Fruit fly (Drosophila melanogaster) whole organism, embryonic: ENCODE data around the gene UbcE2M.

Experiments
- Abd-B ChIP-seq: fragments of 200-800 bp; sonication (Bioruptor generic); optimal IDR thresholded peaks from 2 replicates; lab custom pipeline; 2018; ENCODE audit warnings: missing biosample characterization, mild to moderate bottlenecking, missing genetic modification characterization, moderate library complexity
- CG10147 ChIP-seq: fragments of 200-800 bp; sonication (Bioruptor generic); optimal IDR thresholded peaks from 2 replicates; lab custom pipeline; 2019; ENCODE audit warnings: missing biosample characterization, mild to moderate bottlenecking, missing genetic modification characterization, moderate library complexity
- CG10321 ChIP-seq: fragments of 200-800 bp; sonication (Bioruptor generic); IDR thresholded peaks from 2 replicates; pipeline ENCODE4 v1.3.6; 2022; ENCODE audit warnings: missing biosample characterization, missing genetic modification characterization
- CG10654 ChIP-seq: fragments of 200-800 bp; sonication (Bioruptor generic); optimal IDR thresholded peaks from 2 replicates; lab custom pipeline; 2016; ENCODE audit warnings: missing biosample characterization, missing genetic modification characterization
- CG10979 ChIP-seq: fragments of 200-800 bp; sonication (Bioruptor generic); optimal IDR thresholded peaks from 2 replicates; lab custom pipeline; 2018; ENCODE audit warnings: missing biosample characterization, mild to moderate bottlenecking, missing genetic modification characterization, moderate library complexity
- CG11456 ChIP-seq: fragments of 200-800 bp; sonication (Bioruptor generic); IDR thresholded peaks from 3 replicates; pipeline ENCODE4 v1.3.6; 2022; ENCODE audit warnings: missing biosample characterization, missing genetic modification characterization
- CG12219 ChIP-seq: fragments of 200-800 bp; sonication (Bioruptor generic); optimal IDR thresholded peaks from 3 replicates; lab custom pipeline; 2018; ENCODE audit warnings: missing biosample characterization, mild to moderate bottlenecking, missing genetic modification characterization
- CG13287 ChIP-seq: fragments of 200-800 bp; sonication (Bioruptor generic); IDR thresholded peaks from 2 replicates; pipeline ENCODE4 v1.3.6; 2022; ENCODE audit warnings: missing biosample characterization, missing genetic modification characterization; ENCODE audit not compliant: partially characterized antibody
- CG13424 ChIP-seq: fragments of 200-800 bp; sonication (Bioruptor generic); optimal IDR thresholded peaks from 2 replicates; lab custom pipeline; 2019; ENCODE audit warnings: missing biosample characterization, mild to moderate bottlenecking, missing genetic modification characterization, moderate library complexity
- CG1602 ChIP-seq: fragments of 200-800 bp; sonication (Bioruptor generic); optimal IDR thresholded peaks from 3 replicates; lab custom pipeline; 2016; ENCODE audit warnings: missing biosample characterization, missing genetic modification characterization
- CG17186 ChIP-seq: fragments of 200-800 bp; sonication (Bioruptor generic); optimal IDR thresholded peaks from 3 replicates; lab custom pipeline; 2017; ENCODE audit warnings: missing biosample characterization, missing genetic modification reagents, missing genetic modification characterization
- CG17385 ChIP-seq: fragments of 200-800 bp; sonication (Bioruptor generic); optimal IDR thresholded peaks from 3 replicates; lab custom pipeline; 2018; ENCODE audit warnings: missing biosample characterization, mild to moderate bottlenecking, missing genetic modification characterization
- CG18011 ChIP-seq: fragments of 200-800 bp; sonication (Bioruptor generic); optimal IDR thresholded peaks from 2 replicates; lab custom pipeline; 2017; ENCODE audit warnings: missing biosample characterization, missing genetic modification characterization, mild to moderate bottlenecking, moderate library complexity, missing genotype
- CG30431 ChIP-seq: fragments of 200-800 bp; sonication (Bioruptor generic); optimal IDR thresholded peaks from 2 replicates; lab custom pipeline; 2017; ENCODE audit warnings: missing biosample characterization, missing genetic modification characterization
- CG31365 ChIP-seq: fragments of 200-800 bp; sonication (Bioruptor generic); optimal IDR thresholded peaks from 2 replicates; lab custom pipeline; 2018; ENCODE audit warnings: missing biosample characterization, mild to moderate bottlenecking, missing genetic modification characterization
- CG34224 ChIP-seq: fragments of 200-800 bp; sonication (Bioruptor generic); IDR thresholded peaks from 3 replicates; pipeline ENCODE4 v1.3.6; 2022; ENCODE audit warnings: missing biosample characterization, missing genetic modification characterization; ENCODE audit not compliant: partially characterized antibody
- CG3847 ChIP-seq: fragments of 200-800 bp; sonication (Bioruptor generic); IDR thresholded peaks from 2 replicates; pipeline ENCODE4 v1.3.6; 2022; ENCODE audit warnings: missing biosample characterization, missing genetic modification characterization
- CG3995 ChIP-seq: fragments of 200-800 bp; sonication (Bioruptor generic); optimal IDR thresholded peaks from 3 replicates; lab custom pipeline; 2016; ENCODE audit warnings: missing biosample characterization, missing genetic modification characterization
- CG7786 ChIP-seq: fragments of 200-800 bp; sonication (Bioruptor generic); optimal IDR thresholded peaks from 2 replicates; lab custom pipeline; 2016; ENCODE audit warnings: missing biosample characterization, missing genetic modification characterization
- CoRest ChIP-seq: fragments of 200-800 bp; sonication (Bioruptor generic); optimal IDR thresholded peaks from 3 replicates; lab custom pipeline; 2018; ENCODE audit warnings: missing biosample characterization, mild to moderate bottlenecking, missing genetic modification characterization, moderate library complexity
- D19A ChIP-seq: fragments of 200-800 bp; optimal IDR thresholded peaks from 3 replicates; lab custom pipeline; 2019; ENCODE audit warnings: missing biosample characterization, mild to moderate bottlenecking, missing genetic modification characterization, moderate library complexity
- Dad ChIP-seq: fragments of 200-800 bp; sonication (Bioruptor generic); optimal IDR thresholded peaks from 3 replicates; lab custom pipeline; 2016; ENCODE audit warnings: missing biosample characterization, missing genetic modification characterization
- Deaf1 ChIP-seq: fragments of 200-800 bp; optimal IDR thresholded peaks from 3 replicates; lab custom pipeline; 2019; ENCODE audit warnings: missing biosample characterization, mild to moderate bottlenecking, missing genetic modification characterization, moderate library complexity
- Dp ChIP-seq: fragments of 200-800 bp; sonication (Bioruptor generic); optimal IDR thresholded peaks from 2 replicates; lab custom pipeline; 2018; ENCODE audit warnings: missing biosample characterization, mild to moderate bottlenecking, missing genetic modification characterization, moderate library complexity
- ERR ChIP-seq: fragments of 200-800 bp; sonication (Bioruptor generic); optimal IDR thresholded peaks from 2 replicates; lab custom pipeline; 2016; ENCODE audit warnings: missing biosample characterization, missing genetic modification characterization
- Ets65A ChIP-seq: fragments of 200-800 bp; sonication (Bioruptor generic); peaks from one replicate; lab custom pipeline; 2016; ENCODE audit warnings: missing biosample characterization, missing genetic modification characterization
- Ets97D ChIP-seq: fragments of 200-800 bp; sonication (Bioruptor generic); optimal IDR thresholded peaks from 3 replicates; lab custom pipeline; 2016; ENCODE audit warnings: missing biosample characterization, missing genetic modification characterization
- Gsc ChIP-seq: fragments of 200-800 bp; sonication (Bioruptor generic); IDR thresholded peaks from 2 replicates; pipeline ENCODE4 v1.3.6; 2022; ENCODE audit warnings: missing biosample characterization, missing genetic modification characterization
- HmgD ChIP-seq: fragments of 200-800 bp; sonication (Bioruptor generic); optimal IDR thresholded peaks from 3 replicates; lab custom pipeline; 2016; ENCODE audit warnings: missing biosample characterization, missing genetic modification characterization
- Med ChIP-seq: fragments of 200-800 bp; sonication (Bioruptor generic); peaks from one replicate; lab custom pipeline; 2016; ENCODE audit warnings: missing biosample characterization, missing genetic modification characterization, mild to moderate bottlenecking, inconsistent platforms, moderate library complexity
- Myb ChIP-seq: fragments of 200-800 bp; sonication (Bioruptor generic); optimal IDR thresholded peaks from 2 replicates; lab custom pipeline; 2016; ENCODE audit warnings: missing biosample characterization, missing genetic modification characterization
- NK7.1 ChIP-seq: fragments of 200-800 bp; sonication (Bioruptor generic); optimal IDR thresholded peaks from 3 replicates; lab custom pipeline; 2016; ENCODE audit warnings: missing biosample characterization, missing genetic modification characterization
- Nf-YC ChIP-seq: fragments of 200-800 bp; optimal IDR thresholded peaks from 3 replicates; lab custom pipeline; 2019; ENCODE audit warnings: missing biosample characterization, mild to moderate bottlenecking, missing genetic modification characterization, moderate library complexity
- Sry-β ChIP-seq: fragments of 200-800 bp; sonication (Bioruptor generic); optimal IDR thresholded peaks from 2 replicates; lab custom pipeline; 2018; ENCODE audit warnings: missing biosample characterization, mild to moderate bottlenecking, missing genetic modification characterization, moderate library complexity
- amos ChIP-seq: fragments of 200-800 bp; sonication (Bioruptor generic); IDR thresholded peaks from 2 replicates; pipeline ENCODE4 v1.3.6; 2022; ENCODE audit warnings: missing biosample characterization, missing genetic modification characterization; ENCODE audit not compliant: partially characterized antibody
- chinmo ChIP-seq: fragments of 200-800 bp; sonication (Bioruptor generic); IDR thresholded peaks from 4 replicates; pipeline ENCODE4 v1.3.6; 2022; ENCODE audit warnings: missing biosample characterization, missing genetic modification characterization; ENCODE audit not compliant: partially characterized antibody
- crp ChIP-seq, 2 experiments: fragments of 200-800 bp; sonication (Bioruptor generic); optimal IDR thresholded peaks; 2 replicates in 1 of 2; 3 replicates in 1 of 2; lab custom pipeline; 2017; ENCODE audit warnings: missing biosample characterization in 2 of 2, missing genetic modification characterization in 2 of 2, mild to moderate bottlenecking in 1 of 2, moderate library complexity in 1 of 2
- ind ChIP-seq: fragments of 200-800 bp; sonication (Bioruptor generic); optimal IDR thresholded peaks from 3 replicates; lab custom pipeline; 2016; ENCODE audit warnings: missing biosample characterization, missing genetic modification characterization
- pzg ChIP-seq: fragments of 200-800 bp; sonication (Bioruptor generic); optimal IDR thresholded peaks from 3 replicates; lab custom pipeline; 2018; ENCODE audit warnings: missing biosample characterization, mild to moderate bottlenecking, missing genetic modification characterization, moderate library complexity
- sens ChIP-seq: fragments of 200-800 bp; sonication (Bioruptor generic); peaks from one replicate; lab custom pipeline; 2016; ENCODE audit warnings: missing biosample characterization, missing genetic modification characterization
- ssp ChIP-seq: fragments of 200-800 bp; sonication (Bioruptor generic); IDR thresholded peaks from 2 replicates; pipeline ENCODE4 v1.3.6; 2022; ENCODE audit warnings: missing biosample characterization, missing genetic modification characterization
- tap ChIP-seq: fragments of 200-800 bp; optimal IDR thresholded peaks from 3 replicates; lab custom pipeline; 2019; ENCODE audit warnings: missing biosample characterization, mild to moderate bottlenecking, missing genetic modification characterization, moderate library complexity
- vvl ChIP-seq: fragments of 200-800 bp; sonication (Bioruptor generic); IDR thresholded peaks from 2 replicates; pipeline ENCODE4 v1.3.6; 2022; ENCODE audit warnings: missing biosample characterization, missing genetic modification characterization

The UbcE2M gene

DNA sequence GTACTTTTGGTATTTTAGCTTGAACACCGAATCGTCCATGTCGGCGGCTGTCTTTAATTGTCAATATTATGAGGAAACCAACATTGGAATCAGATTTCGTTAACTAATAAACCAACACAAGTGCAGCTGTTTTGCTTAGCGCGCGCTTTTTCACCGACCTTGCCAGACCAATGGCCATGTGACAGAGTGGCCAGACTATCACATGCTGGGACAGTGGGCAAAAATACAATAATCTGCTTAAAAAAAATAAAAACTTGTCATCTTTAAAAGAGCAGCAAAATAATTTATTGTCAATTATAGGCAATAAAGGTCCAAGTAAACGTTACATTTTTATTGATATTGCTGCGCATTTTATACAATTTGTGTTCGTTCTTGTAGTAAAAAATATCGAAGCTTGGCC, 22.0 kb downstream of the UbcE2M start, which contains the start of gene RecQ4 (continued):
- no peak for TF ChIP-seq CG10979 (tag; lab: Kevin White, UChicago)

DNA sequence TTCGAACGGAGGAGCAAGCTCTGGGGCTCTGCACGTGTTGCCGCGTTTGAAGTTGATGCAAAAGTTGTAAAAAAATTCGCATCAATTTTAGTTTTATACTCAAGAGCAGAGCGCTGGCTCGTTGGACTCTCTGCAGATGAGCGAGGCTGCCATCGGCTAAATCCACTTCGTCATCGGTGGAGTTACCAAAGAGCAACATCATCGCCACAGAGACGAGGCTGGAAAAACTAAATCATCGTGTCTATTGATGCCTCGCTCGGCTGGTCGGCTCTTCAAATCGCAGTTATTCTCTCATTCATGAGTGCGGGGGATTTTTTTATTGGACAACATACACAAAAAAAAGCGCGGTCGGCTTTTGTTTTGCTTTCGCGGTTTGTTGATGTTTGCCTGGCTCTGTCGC, 32.4 kb downstream of the UbcE2M start, which contains the start of gene CG13675:
TSS of gene CG13675 (minus strand) at position 83 of the 400 bp plus-strand sequence.
- peak; percentile 67 for TF ChIP-seq Deaf1 (tag; lab: Kevin White, UChicago)
- peak; percentile 21 for TF ChIP-seq sens (GFP tag; lab: Kevin White, UChicago)
- no peak for TF ChIP-seq CG13424 (tag; lab: Kevin White, UChicago)
- no peak for TF ChIP-seq Sry-β (GFP tag; lab: Kevin White, UChicago)
- no peak for TF ChIP-seq CG11456 (GFP tag; lab: Robert Waterston, UW)
- 0 out of 4 replicates have a peak, but pooled peaks have one; percentile 50 for TF ChIP-seq chinmo
- TF ChIP-seq CG30431: no peak
- TF ChIP-seq NK7.1 (GFP tag; lab: Kevin White, UChicago): no peak

DNA sequence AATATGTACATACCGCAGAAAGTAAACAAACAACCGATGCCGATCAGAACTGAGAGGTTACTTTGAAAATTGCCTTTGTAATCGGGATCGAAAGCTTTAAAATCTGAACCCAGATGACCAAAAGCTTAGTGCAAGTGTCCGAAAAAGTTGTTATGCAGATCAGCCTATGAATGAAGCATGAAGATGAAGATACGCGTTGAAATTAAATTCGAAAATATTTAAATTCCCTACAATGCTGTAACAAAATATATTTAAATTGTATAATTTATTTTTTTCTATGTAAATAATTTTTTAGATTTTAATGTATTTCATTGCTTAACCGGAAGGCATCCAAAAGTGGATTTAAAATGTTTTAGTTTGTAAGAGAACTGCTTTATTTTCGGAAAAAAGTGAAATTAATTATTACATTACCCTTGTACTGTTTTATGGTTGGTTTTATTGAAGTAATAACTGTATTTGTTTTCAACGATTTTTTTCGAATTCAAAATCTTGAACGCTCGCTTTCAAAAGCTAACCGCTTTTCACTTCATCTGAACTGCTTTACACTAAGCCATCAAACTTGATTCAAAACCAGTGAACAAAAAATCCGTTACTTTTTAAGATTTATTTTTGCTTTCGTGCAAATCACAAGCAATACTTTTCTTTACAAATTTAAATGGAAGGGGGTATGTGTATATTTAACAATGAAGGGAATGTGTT, 37.9 kb downstream of the UbcE2M start, which contains the start of gene CG43886:
TSS of gene CG43886 (minus strand) at position 51 of the 699 bp plus-strand sequence.
- peak; percentile 96 for TF ChIP-seq CG18011 (GFP tag; lab: Kevin White, UChicago)
- no peak for TF ChIP-seq Ets97D (GFP tag; lab: Kevin White, UChicago)
- TF ChIP-seq Dad: no peak
- TF ChIP-seq ssp: no peak
- peak; percentile 6 for TF ChIP-seq CG3995
- TF ChIP-seq tap (tag; lab: Kevin White, UChicago): no peak
- no peak for TF ChIP-seq Gsc (GFP tag; lab: Robert Waterston, UW)
- peak; percentile 88 for TF ChIP-seq CG31365 (tag; lab: Kevin White, UChicago)
- TF ChIP-seq CoRest: peak; percentile 21
- TF ChIP-seq CG10654 (GFP tag; lab: Kevin White, UChicago): no peak
- peak; percentile 72 for TF ChIP-seq Ets65A (GFP tag; lab: Kevin White, UChicago)
- TF ChIP-seq pzg: peak; percentile 21
- peak; percentile 41 for TF ChIP-seq Dp (GFP tag; lab: Kevin White, UChicago)
- no peak for TF ChIP-seq CG10147 (GFP tag; lab: Kevin White, UChicago)
- TF ChIP-seq Myb (GFP tag; lab: Kevin White, UChicago): peak; percentile 99
- peak; percentile 60 for TF ChIP-seq Abd-B (GFP tag; lab: Kevin White, UChicago)
- no peak for TF ChIP-seq ERR
- no peak for TF ChIP-seq amos (GFP tag; lab: Robert Waterston, UW)
- TF ChIP-seq vvl (GFP tag; lab: Robert Waterston, UW): peak; percentile 49; the same call in 1 of the 2 replicates
- TF ChIP-seq CG7786 (GFP tag; lab: Kevin White, UChicago): no peak
- no peak for TF ChIP-seq Sry-β (GFP tag; lab: Kevin White, UChicago)
- peak in 1 of 2 experiments; percentile 8 for TF ChIP-seq crp (GFP tag; optimal IDR thresholded peaks at IDR 0.05; lab: Kevin White, UChicago)
- no peak for TF ChIP-seq CG3847 (GFP tag; lab: Robert Waterston, UW)
- TF ChIP-seq ind (GFP tag; lab: Kevin White, UChicago): no peak

DNA sequence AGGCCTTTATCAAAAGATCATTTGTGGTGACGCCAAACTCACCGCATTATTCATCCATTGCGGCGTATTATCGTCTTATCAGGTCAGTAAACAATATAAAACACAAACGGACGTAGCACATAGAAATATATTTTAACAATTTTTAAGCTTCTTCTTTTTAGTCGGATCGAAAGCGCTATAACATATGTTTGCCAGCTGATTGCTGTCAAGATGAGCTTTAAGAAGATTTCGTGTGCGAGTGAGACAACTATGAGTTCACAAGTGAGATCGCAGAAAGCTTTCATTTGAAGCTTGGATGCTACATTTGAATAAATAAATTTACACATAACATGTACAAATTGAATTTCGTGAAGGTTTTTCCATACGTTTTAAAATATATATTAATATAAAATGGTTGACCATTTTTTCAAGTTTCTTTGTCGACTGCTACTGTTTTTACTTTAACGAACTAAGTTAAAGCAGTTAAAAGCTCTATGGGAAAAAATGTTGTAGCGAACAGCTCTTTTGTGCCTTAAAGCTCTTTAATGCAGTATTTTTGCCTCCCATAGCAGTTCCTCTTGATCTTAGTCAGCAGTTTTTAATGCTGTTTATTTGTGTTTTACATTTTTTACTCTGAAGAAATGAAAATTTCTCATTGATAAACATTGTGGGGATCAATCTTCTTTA, 38.9 kb downstream of the UbcE2M start, which contains the start of gene CG42445:
TSS of gene CG42445 (minus strand) at position 186 of the 666 bp plus-strand sequence.
- TF ChIP-seq CG17186 (GFP tag; lab: Kevin White, UChicago) (no peak), CG1602 (GFP tag; lab: Kevin White, UChicago) (no peak), HmgD (GFP tag; lab: Kevin White, UChicago) (no peak), CG12219 (GFP tag; lab: Kevin White, UChicago) (no peak), CG17385 (GFP tag; lab: Kevin White, UChicago) (peak; percentile 61), crp (GFP tag; optimal IDR thresholded peaks at IDR 0.05; lab: Kevin White, UChicago) (peak in 1 of 2 experiments; percentile 84), CG18011 (GFP tag; lab: Kevin White, UChicago) (peak; percentile 96), D19A (tag; lab: Kevin White, UChicago) (peak; percentile 29), Myb (GFP tag; lab: Kevin White, UChicago) (peak; percentile 69), CG34224 (0 out of 3 replicates have a peak, but pooled peaks have one; percentile 18), CG13287 (GFP tag; lab: Robert Waterston, UW) (0 out of 2 replicates have a peak, but pooled peaks have one; percentile 14), pzg (peak; percentile 10), CG10321 (GFP tag; lab: Robert Waterston, UW) (peak; percentile 81), Nf-YC (peak; percentile 20), Med (GFP tag; lab: Kevin White, UChicago) (no peak), ERR (no peak)
